Worm (Caenorhabditis elegans) whole organism, L2 larva: ENCODE measurements around the gene ZK177.3.

ENCODE experiments used
- C34F6.9 ChIP-seq: fragments of 150-350 bp; optimal IDR thresholded peaks from 2 replicates; lab custom pipeline; 2014; ENCODE audit warnings: missing biosample characterization, missing genetic modification characterization
- F13H6.1 ChIP-seq: sonication (generic microtip); optimal IDR thresholded peaks from 2 replicates; lab custom pipeline; 2016; ENCODE audit warnings: missing genetic modification characterization, missing compliant biosample characterization
- Y55F3AM.14 ChIP-seq: fragments of 200-800 bp; sonication (Bioruptor generic); optimal IDR thresholded peaks from 2 replicates; lab custom pipeline; 2018; ENCODE audit warnings: mild to moderate bottlenecking, missing genetic modification characterization, missing compliant biosample characterization
- ZK546.5 ChIP-seq: sonication (generic microtip); optimal IDR thresholded peaks from 2 replicates; lab custom pipeline; 2017; ENCODE audit warnings: missing biosample characterization, missing genetic modification characterization
- alr-1 ChIP-seq: fragments of 150-350 bp; optimal IDR thresholded peaks from 2 replicates; lab custom pipeline; 2014; ENCODE audit warnings: missing biosample characterization, missing genetic modification characterization
- aly-2 ChIP-seq: fragments of 150-350 bp; optimal IDR thresholded peaks from 2 replicates; lab custom pipeline; 2014; ENCODE audit warnings: missing biosample characterization, missing genetic modification characterization
- ama-1 ChIP-seq: fragments of 150-350 bp; optimal IDR thresholded peaks from 2 replicates; lab custom pipeline; 2018; ENCODE audit warnings: inconsistent platforms
- blmp-1 ChIP-seq: sonication (generic microtip); optimal IDR thresholded peaks from 2 replicates; lab custom pipeline; 2017; ENCODE audit warnings: missing genetic modification characterization, mild to moderate bottlenecking, missing compliant biosample characterization, antibody characterized with exemption, moderate library complexity; ENCODE audit not compliant: insufficient read depth
- ceh-16 ChIP-seq: fragments of 150-350 bp; optimal IDR thresholded peaks from 2 replicates; lab custom pipeline; 2014; ENCODE audit warnings: missing biosample characterization, missing genetic modification characterization
- crh-2 ChIP-seq: sonication (generic microtip); optimal IDR thresholded peaks from 2 replicates; lab custom pipeline; 2017; ENCODE audit warnings: missing biosample characterization, missing genetic modification characterization
- dmd-4 ChIP-seq: sonication (generic microtip); optimal IDR thresholded peaks from 2 replicates; lab custom pipeline; 2017; ENCODE audit warnings: missing biosample characterization, missing genetic modification characterization
- egl-27 ChIP-seq: sonication (generic microtip); optimal IDR thresholded peaks from 3 replicates; lab custom pipeline; 2017; ENCODE audit warnings: missing biosample characterization, missing genetic modification reagents, missing genetic modification characterization
- elt-1 ChIP-seq: fragments of 150-350 bp; optimal IDR thresholded peaks from 2 replicates; lab custom pipeline; 2014; ENCODE audit warnings: missing biosample characterization, missing genetic modification characterization
- fos-1 ChIP-seq: fragments of 150-350 bp; optimal IDR thresholded peaks from 2 replicates; lab custom pipeline; 2014; ENCODE audit warnings: missing biosample characterization, missing genetic modification characterization
- gmeb-1 ChIP-seq: fragments of 150-350 bp; optimal IDR thresholded peaks from 2 replicates; lab custom pipeline; 2014; ENCODE audit warnings: missing biosample characterization, missing genetic modification characterization
- lin-11 ChIP-seq: fragments of 150-350 bp; sonication (generic microtip); optimal IDR thresholded peaks from 2 replicates; lab custom pipeline; 2014; ENCODE audit warnings: missing biosample characterization, missing genetic modification characterization, inconsistent platforms, mixed read lengths
- lin-13 ChIP-seq: fragments of 150-350 bp; optimal IDR thresholded peaks from 2 replicates; lab custom pipeline; 2014; ENCODE audit warnings: missing biosample characterization, missing genetic modification reagents, missing genetic modification characterization
- lin-39 ChIP-seq: fragments of 150-350 bp; optimal IDR thresholded peaks from 2 replicates; lab custom pipeline; 2014; ENCODE audit warnings: missing biosample characterization, missing genetic modification reagents, missing genetic modification characterization
- mab-5 ChIP-seq: fragments of 150-350 bp; optimal IDR thresholded peaks from 2 replicates; lab custom pipeline; 2014; ENCODE audit warnings: missing biosample characterization, missing genetic modification characterization
- mdl-1 ChIP-seq, 2 experiments: fragments of 150-350 bp in 1 of 2; sonication (generic microtip) in 1 of 2; optimal IDR thresholded peaks; 2 replicates each; lab custom pipeline; 2017; ENCODE audit warnings: missing biosample characterization in 2 of 2, missing genetic modification characterization in 2 of 2
- nhr-10 ChIP-seq: sonication (generic microtip); optimal IDR thresholded peaks from 2 replicates; lab custom pipeline; 2017; ENCODE audit warnings: missing biosample characterization, missing genetic modification characterization
- nhr-12 ChIP-seq: fragments of 150-350 bp; optimal IDR thresholded peaks from 2 replicates; lab custom pipeline; 2014; ENCODE audit warnings: missing biosample characterization, missing genetic modification characterization
- nhr-23 ChIP-seq: fragments of 150-350 bp; optimal IDR thresholded peaks from 2 replicates; lab custom pipeline; 2014; ENCODE audit warnings: missing biosample characterization, missing genetic modification reagents, missing genetic modification characterization
- nhr-237 ChIP-seq: fragments of 150-350 bp; optimal IDR thresholded peaks from 2 replicates; lab custom pipeline; 2014; ENCODE audit warnings: missing biosample characterization, missing genetic modification characterization
- nhr-25 ChIP-seq: fragments of 150-350 bp; sonication (generic microtip); optimal IDR thresholded peaks from 3 replicates; lab custom pipeline; 2014; ENCODE audit warnings: missing biosample characterization, missing genetic modification characterization
- peb-1 ChIP-seq: fragments of 150-350 bp; optimal IDR thresholded peaks from 2 replicates; lab custom pipeline; 2014; ENCODE audit warnings: missing biosample characterization, missing genetic modification characterization
- sem-4 ChIP-seq: fragments of 150-350 bp; optimal IDR thresholded peaks from 2 replicates; lab custom pipeline; 2014; ENCODE audit warnings: missing biosample characterization, missing genetic modification reagents, missing genetic modification characterization
- skn-1 ChIP-seq: sonication (generic microtip); optimal IDR thresholded peaks from 2 replicates; lab custom pipeline; 2017; ENCODE audit warnings: missing biosample characterization, missing genetic modification characterization
- sma-9 ChIP-seq, 2 experiments: fragments of 150-350 bp in 1 of 2; sonication (generic microtip) in 1 of 2; optimal IDR thresholded peaks; 2 replicates each; lab custom pipeline; 2014 to 2016; ENCODE audit warnings: missing genetic modification characterization in 2 of 2, mild to moderate bottlenecking in 1 of 2, missing biosample characterization in 1 of 2, missing compliant biosample characterization in 1 of 2, missing genetic modification reagents in 1 of 2, moderate library complexity in 1 of 2
- snpc-4 ChIP-seq: fragments of 150-350 bp; optimal IDR thresholded peaks from 2 replicates; lab custom pipeline; 2014; ENCODE audit warnings: missing biosample characterization, missing genetic modification characterization
- unc-39 ChIP-seq: fragments of 150-350 bp; optimal IDR thresholded peaks from 2 replicates; lab custom pipeline; 2014; ENCODE audit warnings: missing biosample characterization, missing genetic modification characterization
- unc-55 ChIP-seq: fragments of 150-350 bp; sonication (generic microtip); optimal IDR thresholded peaks from 3 replicates; lab custom pipeline; 2014; ENCODE audit warnings: missing biosample characterization, missing genetic modification reagents, missing genetic modification characterization
- ztf-1 ChIP-seq: fragments of 200-800 bp; sonication (Bioruptor generic); conservative IDR thresholded peaks from 2 replicates; pipeline ENCODE4 v1.3.6; 2022; ENCODE audit warnings: missing genetic modification characterization, missing compliant biosample characterization
- ztf-11 ChIP-seq: sonication (generic microtip); optimal IDR thresholded peaks from 2 replicates; lab custom pipeline; 2017; ENCODE audit warnings: missing biosample characterization, missing genetic modification characterization

The ZK177.3 gene

DNA sequence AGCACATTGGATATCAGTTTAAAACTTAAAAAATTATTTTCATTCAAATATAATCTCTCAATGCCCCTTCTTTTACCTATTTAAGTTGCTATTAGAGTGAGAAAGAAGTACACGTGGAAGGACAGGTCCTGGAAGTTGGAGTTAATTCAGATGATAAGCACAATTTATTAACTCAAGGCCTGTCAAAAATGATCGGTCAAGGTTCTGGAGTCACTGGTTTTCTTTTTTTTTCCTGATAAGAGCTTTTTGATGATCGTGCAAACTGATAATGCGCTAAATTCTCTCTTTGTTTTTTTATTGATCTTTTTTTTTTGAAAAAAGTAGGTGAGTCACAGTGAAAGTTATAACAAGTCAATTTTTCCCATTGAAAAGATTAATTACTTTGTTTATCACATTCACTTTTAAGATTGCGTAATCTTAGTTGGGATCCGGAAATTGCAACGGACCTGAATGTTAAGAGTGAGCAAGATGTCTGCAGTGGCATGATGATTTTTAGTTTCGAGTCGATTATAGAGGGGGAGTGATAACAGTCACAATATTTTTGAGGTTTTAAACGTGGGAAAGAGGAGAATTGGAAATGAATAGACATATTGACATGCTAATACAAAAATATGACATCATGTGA is 3.1 kb upstream of the ZK177.3 start:
- TF ChIP-seq fos-1 (tag; lab: Kevin White, UChicago) (peak; percentile 91), gmeb-1 (tag; lab: Kevin White, UChicago) (peak; percentile 44), nhr-12 (tag; lab: Kevin White, UChicago) (no peak), sma-9 (GFP tag; optimal IDR thresholded peaks at IDR 0.05; lab: Kevin White, UChicago) (peak; percentile 36), sma-9 (tag; optimal IDR thresholded peaks at IDR 0.05; lab: Kevin White, UChicago) (no peak)

ce11 chrII:5514846-5515245 is 796 bp upstream of the ZK177.3 start, which contains the start of gene sahd-1:
Gene sahd-1 (minus strand): TSS chrII:5514945.
- TF ChIP-seq fos-1 (tag; lab: Kevin White, UChicago) (peak; percentile 45), nhr-25 (tag; lab: Kevin White, UChicago) (no peak)
- TF ChIP-seq, all 48 proteins: peak for 1

- TF ChIP-seq unc-39 (tag; lab: Kevin White, UChicago) (no peak), Y55F3AM.14 (no peak), alr-1 (tag; lab: Kevin White, UChicago) (no peak), C34F6.9 (tag; lab: Kevin White, UChicago) (no peak), blmp-1 (no peak), ceh-16 (tag; lab: Kevin White, UChicago) (no peak), nhr-237 (tag; lab: Kevin White, UChicago) (no peak), unc-55 (GFP tag; lab: Kevin White, UChicago) (no peak), ZK546.5 (tag; lab: Kevin White, UChicago) (no peak), ztf-11 (tag; lab: Kevin White, UChicago) (no peak), lin-13 (no peak), crh-2 (tag; lab: Kevin White, UChicago) (no peak), nhr-10 (tag; lab: Kevin White, UChicago) (no peak), skn-1 (tag; lab: Kevin White, UChicago) (no peak), sem-4 (tag; lab: Kevin White, UChicago) (no peak), lin-11 (no peak), sma-9 (GFP tag; optimal IDR thresholded peaks at IDR 0.05; lab: Kevin White, UChicago) (no peak), sma-9 (tag; optimal IDR thresholded peaks at IDR 0.05; lab: Kevin White, UChicago) (no peak), lin-39 (tag; lab: Kevin White, UChicago) (no peak)
Measured at ce11 chrII:5517643-5518042, 2.0 kb downstream of the ZK177.3 start, which contains the start of gene ZK177.9. Gene ZK177.9 (minus strand): TSS chrII:5517743.

DNA sequence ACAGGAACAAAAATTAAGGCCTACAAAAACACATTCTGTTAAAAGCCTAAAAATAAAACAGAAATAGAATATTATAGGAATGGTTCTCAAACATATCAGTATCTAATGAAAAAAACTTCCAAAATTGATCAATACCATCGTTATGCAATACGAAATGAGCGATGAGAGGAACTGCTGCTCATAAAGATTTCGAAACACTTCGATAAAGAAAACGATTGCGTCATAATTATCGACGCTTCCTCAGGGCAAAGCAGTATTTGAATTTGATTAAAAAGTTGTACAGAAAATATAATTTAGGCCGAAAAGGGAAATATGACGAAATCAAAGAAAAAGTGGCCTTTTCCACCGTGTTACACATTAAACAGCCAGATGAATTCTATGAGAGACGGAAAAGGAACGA is 2.4 kb downstream of the ZK177.3 start:
- TF ChIP-seq peb-1 = no peak
- no peak for TF ChIP-seq C34F6.9 (tag; lab: Kevin White, UChicago)
- TF ChIP-seq ztf-1 = no peak

- TF ChIP-seq ztf-11 (tag; lab: Kevin White, UChicago) = no peak
Measured at ce11 chrII:5518910-5519309, 3.3 kb downstream of the ZK177.3 start, which contains the start of gene ZK177.2. Gene ZK177.2 (plus strand): TSS chrII:5519210.

DNA sequence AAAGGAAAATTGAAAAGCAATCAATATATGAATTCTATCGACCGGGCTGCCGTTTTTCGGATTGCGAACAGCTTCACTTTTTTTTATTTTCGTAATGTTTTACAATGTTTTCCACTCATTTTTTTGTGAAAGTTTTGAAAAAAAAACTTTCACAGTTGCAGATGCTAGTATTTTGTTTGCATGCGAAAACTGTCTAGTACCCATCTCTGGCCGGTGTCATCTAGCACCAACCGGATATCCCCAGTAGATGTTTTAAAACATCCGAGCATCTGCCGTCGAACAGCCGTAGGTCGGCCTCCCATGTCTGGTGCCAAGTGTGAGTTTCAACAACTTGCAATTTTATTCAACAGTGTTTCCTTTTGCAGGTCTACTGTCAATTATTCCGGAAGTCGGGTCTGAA is 5.8 kb downstream of the ZK177.3 start, which contains the start of gene ZK177.12:
TSS of gene ZK177.12 (plus strand) at position 301 of the 400 bp plus-strand sequence.
- TF ChIP-seq dmd-4 (tag; lab: Kevin White, UChicago) = no peak
- TF ChIP-seq mdl-1 (tag; optimal IDR thresholded peaks at IDR 0.05; lab: Kevin White, UChicago) = no peak
- TF ChIP-seq ceh-16 (tag; lab: Kevin White, UChicago) = no peak
- no peak for TF ChIP-seq lin-11
- no peak for TF ChIP-seq nhr-12 (tag; lab: Kevin White, UChicago)
- TF ChIP-seq ztf-11 (tag; lab: Kevin White, UChicago) = no peak
- TF ChIP-seq Y55F3AM.14 = no peak
- TF ChIP-seq alr-1 (tag; lab: Kevin White, UChicago) = no peak

- no peak for TF ChIP-seq ZK546.5 (tag; lab: Kevin White, UChicago)
- TF ChIP-seq elt-1 (tag; lab: Kevin White, UChicago) = no peak
- TF ChIP-seq ama-1 (lab: Kevin White, UChicago) = no peak
- TF ChIP-seq nhr-23 (tag; lab: Kevin White, UChicago) = no peak
- no peak for TF ChIP-seq lin-11
- TF ChIP-seq mab-5 (tag; lab: Kevin White, UChicago) = no peak
- TF ChIP-seq egl-27 = no peak
- TF ChIP-seq unc-55 (GFP tag; lab: Kevin White, UChicago) = no peak
- TF ChIP-seq nhr-10 (tag; lab: Kevin White, UChicago) = no peak
- TF ChIP-seq gmeb-1 (tag; lab: Kevin White, UChicago) = no peak
- TF ChIP-seq aly-2 (tag; lab: Kevin White, UChicago) = no peak
- TF ChIP-seq lin-39 (tag; lab: Kevin White, UChicago) = no peak
- no peak for TF ChIP-seq snpc-4
- TF ChIP-seq F13H6.1 (tag; lab: Kevin White, UChicago) = no peak
Measured at ce11 chrII:5522637-5523036, 7.0 kb downstream of the ZK177.3 start, which contains the start of gene ZK177.11. Gene ZK177.11 (plus strand): TSS chrII:5522937.
